Fruit fly (Drosophila melanogaster) whole organism, embryonic: ENCODE measurements around the gene sud1.

Experiments
- ATbp ChIP-seq: fragments of 200-800 bp; sonication (Bioruptor generic); optimal IDR thresholded peaks from 2 replicates; lab custom pipeline; 2017; ENCODE audit warnings: missing biosample characterization, mild to moderate bottlenecking, missing genetic modification characterization, missing genetic modification reagents
- Adf1 ChIP-seq: fragments of 200-800 bp; sonication (Bioruptor generic); IDR thresholded peaks from 2 replicates; pipeline ENCODE4 v1.3.6; 2022; ENCODE audit warnings: missing biosample characterization, missing genetic modification characterization
- Antp ChIP-seq: fragments of 200-800 bp; sonication (Bioruptor generic); optimal IDR thresholded peaks from 3 replicates; lab custom pipeline; 2016; ENCODE audit warnings: missing biosample characterization, missing genetic modification characterization
- B-H1 ChIP-seq: fragments of 200-800 bp; sonication (Bioruptor generic); IDR thresholded peaks from 3 replicates; pipeline ENCODE4 v1.3.6; 2022; ENCODE audit warnings: missing biosample characterization, missing genetic modification characterization
- CG10979 ChIP-seq: fragments of 200-800 bp; sonication (Bioruptor generic); optimal IDR thresholded peaks from 2 replicates; lab custom pipeline; 2018; ENCODE audit warnings: missing biosample characterization, mild to moderate bottlenecking, missing genetic modification characterization, moderate library complexity
- CG14710 ChIP-seq: fragments of 200-800 bp; sonication (Bioruptor generic); optimal IDR thresholded peaks from 3 replicates; lab custom pipeline; 2019; ENCODE audit warnings: missing biosample characterization, mild to moderate bottlenecking, missing genetic modification characterization, moderate library complexity
- CG15514 ChIP-seq: fragments of 200-800 bp; sonication (Bioruptor generic); optimal IDR thresholded peaks from 3 replicates; lab custom pipeline; 2017; ENCODE audit warnings: missing biosample characterization, missing genetic modification characterization, mild to moderate bottlenecking, moderate library complexity, missing genetic modification reagents
- CG15601 ChIP-seq: fragments of 200-800 bp; sonication (Bioruptor generic); optimal IDR thresholded peaks from 3 replicates; lab custom pipeline; 2019; ENCODE audit warnings: missing biosample characterization, mild to moderate bottlenecking, missing genetic modification characterization, moderate library complexity
- CG1602 ChIP-seq: fragments of 200-800 bp; sonication (Bioruptor generic); optimal IDR thresholded peaks from 3 replicates; lab custom pipeline; 2016; ENCODE audit warnings: missing biosample characterization, missing genetic modification characterization
- CG16779 ChIP-seq: fragments of 200-800 bp; sonication (Bioruptor generic); IDR thresholded peaks from 2 replicates; pipeline ENCODE4 v1.3.6; 2022; ENCODE audit warnings: missing biosample characterization, missing genetic modification characterization
- CG17361 ChIP-seq: fragments of 200-800 bp; sonication (Bioruptor generic); IDR thresholded peaks from 3 replicates; pipeline ENCODE4 v1.3.6; 2022; ENCODE audit warnings: missing biosample characterization, missing genetic modification characterization
- CG2129 ChIP-seq: fragments of 200-800 bp; sonication (Bioruptor generic); IDR thresholded peaks from 2 replicates; pipeline ENCODE4 v1.3.6; 2022; ENCODE audit warnings: missing biosample characterization, missing genetic modification characterization; ENCODE audit not compliant: partially characterized antibody
- CG3847 ChIP-seq: fragments of 200-800 bp; sonication (Bioruptor generic); IDR thresholded peaks from 2 replicates; pipeline ENCODE4 v1.3.6; 2022; ENCODE audit warnings: missing biosample characterization, missing genetic modification characterization
- CG4404 ChIP-seq: fragments of 200-800 bp; sonication (Bioruptor generic); IDR thresholded peaks from 2 replicates; pipeline ENCODE4 v1.3.6; 2022; ENCODE audit warnings: missing biosample characterization, missing genetic modification characterization
- CG7928 ChIP-seq: fragments of 200-800 bp; sonication (Bioruptor generic); optimal IDR thresholded peaks from 2 replicates; lab custom pipeline; 2017; ENCODE audit warnings: missing biosample characterization, mild to moderate bottlenecking, missing genetic modification characterization
- CG7963 ChIP-seq: fragments of 200-800 bp; sonication (Bioruptor generic); IDR thresholded peaks from 3 replicates; pipeline ENCODE4 v1.3.6; 2022; ENCODE audit warnings: missing biosample characterization, missing genetic modification characterization; ENCODE audit not compliant: partially characterized antibody
- CG7987 ChIP-seq: fragments of 200-800 bp; sonication (Bioruptor generic); optimal IDR thresholded peaks from 2 replicates; lab custom pipeline; 2018; ENCODE audit warnings: missing biosample characterization, mild to moderate bottlenecking, missing genetic modification characterization, moderate library complexity
- CG9876 ChIP-seq: fragments of 200-800 bp; sonication (Bioruptor generic); optimal IDR thresholded peaks from 2 replicates; lab custom pipeline; 2016; ENCODE audit warnings: missing biosample characterization, missing genetic modification characterization
- Chrac-16 ChIP-seq: fragments of 200-800 bp; sonication (Bioruptor generic); optimal IDR thresholded peaks from 3 replicates; lab custom pipeline; 2016; ENCODE audit warnings: missing biosample characterization, missing genetic modification characterization
- Dek ChIP-seq: fragments of 200-800 bp; sonication (Bioruptor generic); optimal IDR thresholded peaks from 3 replicates; lab custom pipeline; 2019; ENCODE audit warnings: missing biosample characterization, mild to moderate bottlenecking, missing genetic modification characterization, moderate library complexity
- Dll ChIP-seq: fragments of 200-800 bp; sonication (Bioruptor generic); IDR thresholded peaks from 4 replicates; pipeline ENCODE4 v1.3.6; 2022; ENCODE audit warnings: missing biosample characterization, missing genetic modification characterization; ENCODE audit not compliant: partially characterized antibody
- Dref ChIP-seq: fragments of 200-800 bp; sonication (Bioruptor generic); IDR thresholded peaks from 2 replicates; pipeline ENCODE4 v1.3.6; 2022; ENCODE audit warnings: missing biosample characterization, missing genetic modification characterization
- Elba2 ChIP-seq: fragments of 200-800 bp; sonication (Bioruptor generic); optimal IDR thresholded peaks from 3 replicates; lab custom pipeline; 2016; ENCODE audit warnings: missing biosample characterization, missing genetic modification characterization
- Gug ChIP-seq: fragments of 200-800 bp; sonication (Bioruptor generic); IDR thresholded peaks from 4 replicates; pipeline ENCODE4 v1.3.6; 2022; ENCODE audit warnings: missing biosample characterization, missing genetic modification characterization
- MTF-1 ChIP-seq: fragments of 200-800 bp; sonication (Bioruptor generic); optimal IDR thresholded peaks from 2 replicates; lab custom pipeline; 2018; ENCODE audit warnings: missing biosample characterization, mild to moderate bottlenecking, missing genetic modification characterization, borderline replicate concordance
- Opbp ChIP-seq: fragments of 200-800 bp; sonication (Bioruptor generic); IDR thresholded peaks from 3 replicates; pipeline ENCODE4 v1.3.6; 2022; ENCODE audit warnings: missing biosample characterization, missing genetic modification characterization; ENCODE audit not compliant: partially characterized antibody
- Six4 ChIP-seq: fragments of 200-800 bp; sonication (Bioruptor generic); optimal IDR thresholded peaks from 2 replicates; lab custom pipeline; 2016; ENCODE audit warnings: missing biosample characterization, missing genetic modification characterization
- ap ChIP-seq: fragments of 200-800 bp; sonication (Bioruptor generic); IDR thresholded peaks from 2 replicates; pipeline ENCODE4 v1.3.6; 2022; ENCODE audit warnings: missing biosample characterization, missing genetic modification characterization
- bcd ChIP-seq: fragments of 200-800 bp; sonication (Bioruptor generic); optimal IDR thresholded peaks from 2 replicates; lab custom pipeline; 2017; ENCODE audit warnings: missing biosample characterization, mild to moderate bottlenecking, missing genetic modification characterization
- bowl ChIP-seq: fragments of 200-800 bp; sonication (Bioruptor generic); IDR thresholded peaks from 2 replicates; pipeline ENCODE4 v1.3.6; 2022; ENCODE audit warnings: missing biosample characterization, missing genetic modification characterization
- chinmo ChIP-seq: fragments of 200-800 bp; sonication (Bioruptor generic); IDR thresholded peaks from 4 replicates; pipeline ENCODE4 v1.3.6; 2022; ENCODE audit warnings: missing biosample characterization, missing genetic modification characterization; ENCODE audit not compliant: partially characterized antibody
- cwo ChIP-seq: fragments of 200-800 bp; sonication (Bioruptor generic); optimal IDR thresholded peaks from 3 replicates; lab custom pipeline; 2017; ENCODE audit warnings: missing biosample characterization, missing genetic modification characterization, mild to moderate bottlenecking, moderate library complexity, missing genetic modification reagents
- fd96Cb ChIP-seq: fragments of 200-800 bp; sonication (Bioruptor generic); optimal IDR thresholded peaks from 2 replicates; lab custom pipeline; 2018; ENCODE audit warnings: missing biosample characterization, mild to moderate bottlenecking, missing genetic modification characterization, moderate library complexity
- fu2 ChIP-seq: fragments of 200-800 bp; sonication (Bioruptor generic); optimal IDR thresholded peaks from 2 replicates; lab custom pipeline; 2016; ENCODE audit warnings: missing biosample characterization, missing genetic modification characterization
- gro ChIP-seq: fragments of 200-800 bp; sonication (Bioruptor generic); optimal IDR thresholded peaks from 2 replicates; lab custom pipeline; 2016; ENCODE audit warnings: missing biosample characterization, missing genetic modification characterization
- insv ChIP-seq, 2 experiments: fragments of 200-800 bp; sonication (Bioruptor generic); optimal IDR thresholded peaks; 3 replicates each; lab custom pipeline; 2016 to 2018; ENCODE audit warnings: missing biosample characterization in 2 of 2, missing genetic modification characterization in 2 of 2
- jing ChIP-seq: fragments of 200-800 bp; sonication (Bioruptor generic); optimal IDR thresholded peaks from 2 replicates; lab custom pipeline; 2018; ENCODE audit warnings: missing biosample characterization, mild to moderate bottlenecking, missing genetic modification characterization
- mld ChIP-seq: fragments of 200-800 bp; sonication (Bioruptor generic); IDR thresholded peaks from 3 replicates; pipeline ENCODE4 v1.3.6; 2022; ENCODE audit warnings: missing biosample characterization, missing genetic modification characterization; ENCODE audit not compliant: partially characterized antibody
- prd ChIP-seq, 3 experiments: fragments of >200 bp in 2 of 3; fragments of 200-800 bp in 1 of 3; sonication (Bioruptor generic) in 1 of 3; optimal IDR thresholded peaks in 2 of 3; IDR thresholded peaks in 1 of 3; 2 replicates in 2 of 3; 3 replicates in 1 of 3; pipeline versions ENCODE4 v1.3.6 to Lab custom; 2017 to 2022; ENCODE audit warnings: missing biosample characterization in 1 of 3, missing genetic modification characterization in 1 of 3
- sisA ChIP-seq: fragments of 200-800 bp; sonication (Bioruptor generic); IDR thresholded peaks from 2 replicates; pipeline ENCODE4 v1.3.6; 2022; ENCODE audit warnings: missing biosample characterization, missing genetic modification characterization
- stwl ChIP-seq: fragments of 200-800 bp; sonication (Bioruptor generic); optimal IDR thresholded peaks from 3 replicates; lab custom pipeline; 2018; ENCODE audit warnings: missing biosample characterization, mild to moderate bottlenecking, missing genetic modification characterization, moderate library complexity
- vnd ChIP-seq: fragments of 200-800 bp; sonication (Bioruptor generic); IDR thresholded peaks from 3 replicates; pipeline ENCODE4 v1.3.6; 2022; ENCODE audit warnings: missing biosample characterization, missing genetic modification characterization; ENCODE audit not compliant: partially characterized antibody
- vvl ChIP-seq: fragments of 200-800 bp; sonication (Bioruptor generic); IDR thresholded peaks from 2 replicates; pipeline ENCODE4 v1.3.6; 2022; ENCODE audit warnings: missing biosample characterization, missing genetic modification characterization
- wdn ChIP-seq: fragments of 200-800 bp; sonication (Bioruptor generic); IDR thresholded peaks from 2 replicates; pipeline ENCODE4 v1.3.6; 2022; ENCODE audit warnings: missing biosample characterization, missing genetic modification characterization
- zen ChIP-seq: fragments of 200-800 bp; sonication (Bioruptor generic); optimal IDR thresholded peaks from 3 replicates; lab custom pipeline; 2018; ENCODE audit warnings: missing biosample characterization, mild to moderate bottlenecking, missing genetic modification characterization, moderate library complexity
- zfh1 ChIP-seq: fragments of 200-800 bp; sonication (Bioruptor generic); IDR thresholded peaks from 3 replicates; pipeline ENCODE4 v1.3.6; 2022; ENCODE audit warnings: missing biosample characterization, missing genetic modification characterization

sud1 gene

DNA sequence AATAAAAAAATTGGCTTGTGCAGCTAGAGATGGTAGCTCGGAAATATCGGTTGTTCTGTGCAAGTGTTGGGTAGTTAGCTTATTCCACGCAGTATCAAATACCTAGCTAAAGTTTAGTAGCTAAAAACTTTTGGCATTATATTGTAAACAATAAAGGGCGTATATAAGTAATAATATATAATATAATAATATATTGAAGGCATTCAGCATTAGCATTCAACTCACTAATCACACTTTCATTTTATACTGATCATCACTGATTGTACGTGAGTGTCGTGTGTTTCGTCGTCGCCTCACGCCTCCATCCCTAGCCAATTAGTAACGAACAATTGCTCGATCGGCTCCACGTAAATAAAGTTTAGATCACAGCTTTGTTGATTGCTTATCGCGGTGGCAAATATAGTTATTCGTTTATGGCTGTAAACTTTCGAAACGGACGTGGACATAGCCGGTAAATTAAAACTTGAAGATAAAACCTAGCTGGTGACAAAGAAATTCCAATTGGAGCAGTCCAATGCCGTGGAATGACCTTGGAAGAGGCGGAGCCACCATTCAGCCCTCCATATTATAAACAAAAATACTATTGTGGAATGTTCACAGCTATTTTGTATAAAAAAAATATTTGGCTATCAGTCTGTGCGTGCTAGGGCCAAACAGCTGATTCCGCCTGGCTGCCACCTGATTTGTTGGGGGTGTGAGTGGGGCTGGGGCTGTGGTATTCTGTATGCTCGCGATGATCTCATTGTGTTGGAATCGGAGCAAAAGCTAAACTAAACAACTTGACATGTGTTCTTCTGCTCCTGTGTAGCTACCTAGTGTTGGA lies at the start of gene sud1, which contains the start of the genes PIG-S and CG11168 (continued):
- TF ChIP-seq gro (GFP tag; lab: Kevin White, UChicago) (no peak), CG7987 (GFP tag; lab: Kevin White, UChicago) (no peak), bowl (GFP tag; lab: Robert Waterston, UW) (no peak), CG1602 (GFP tag; lab: Kevin White, UChicago) (peak; percentile 65), CG17361 (GFP tag; lab: Robert Waterston, UW) (no peak; the same call in 1 of the 3 replicates), CG7963 (GFP tag; lab: Robert Waterston, UW) (peak; percentile 54; the same call in 1 of the 3 replicates), CG7928 (GFP tag; lab: Kevin White, UChicago) (peak; percentile 38), sisA (GFP tag; lab: Robert Waterston, UW) (peak; percentile 47; the same call in 1 of the 2 replicates), Dek (peak; percentile 72), MTF-1 (GFP tag; lab: Kevin White, UChicago) (no peak), ATbp (GFP tag; lab: Kevin White, UChicago) (peak; percentile 28), chinmo (peak; percentile 85; the same call in 2 of the 4 replicates), stwl (tag; lab: Kevin White, UChicago) (peak; percentile 13), Dref (GFP tag; lab: Robert Waterston, UW) (0 out of 2 replicates have a peak, but pooled peaks have one; percentile 23), ap (GFP tag; lab: Robert Waterston, UW) (0 out of 2 replicates have a peak, but pooled peaks have one; percentile 10), CG9876 (GFP tag; lab: Kevin White, UChicago) (no peak), zfh1 (GFP tag; lab: Robert Waterston, UW) (peak; percentile 61; the same call in 2 of the 3 replicates), CG15514 (peak; percentile 66), bcd (GFP tag; lab: Kevin White, UChicago) (peak; percentile 59), Six4 (GFP tag; lab: Kevin White, UChicago) (peak; percentile 25), Chrac-16 (peak; percentile 34), Antp (peak; percentile 10), Dll (GFP tag; lab: Robert Waterston, UW) (peak; percentile 98), B-H1 (no peak; the same call in 2 of the 3 replicates), Gug (GFP tag; lab: Robert Waterston, UW) (peak; percentile 64; the same call in 3 of the 4 replicates), prd (optimal IDR thresholded peaks at IDR 0.05; lab: Kevin White, UChicago) (no peak), prd (GFP tag; IDR thresholded peaks at IDR 0.05; lab: Robert Waterston, UW) (peak; percentile 88), CG16779 (GFP tag; lab: Robert Waterston, UW) (no peak), mld (GFP tag; lab: Robert Waterston, UW) (peak; percentile 69; the same call in 2 of the 3 replicates), Opbp (GFP tag; lab: Robert Waterston, UW) (peak; percentile 79), vnd (GFP tag; lab: Robert Waterston, UW) (peak; percentile 95), Elba2 (peak; percentile 41), CG10979 (tag; lab: Kevin White, UChicago) (peak; percentile 57), vvl (GFP tag; lab: Robert Waterston, UW) (peak; percentile 55), zen (peak; percentile 65), CG14710 (peak; percentile 81), fd96Cb (tag; lab: Kevin White, UChicago) (peak; percentile 63), cwo (GFP tag; lab: Kevin White, UChicago) (no peak), insv (GFP tag; optimal IDR thresholded peaks at IDR 0.05; lab: Kevin White, UChicago) (peak in 1 of 2 experiments; percentile 80), Adf1 (GFP tag; lab: Robert Waterston, UW) (peak; percentile 36; the same call in 1 of the 2 replicates), CG3847 (GFP tag; lab: Robert Waterston, UW) (peak; percentile 76), wdn (GFP tag; lab: Robert Waterston, UW) (0 out of 2 replicates have a peak, but pooled peaks have one; percentile 10), CG15601 (no peak), CG4404 (GFP tag; lab: Robert Waterston, UW) (peak; percentile 58; the same call in 1 of the 2 replicates), jing (GFP tag; lab: Kevin White, UChicago) (no peak), CG2129 (GFP tag; lab: Robert Waterston, UW) (peak; percentile 87), fu2 (no peak)
